Fruit fly (Drosophila melanogaster): ENCODE measurements around the gene CG3402.
A peak's percentile ranks its signal among the peaks of the same experiment; 100 is the strongest.

The CG3402 gene

dm6 chr3L:645426-646036 is 7.2 kb downstream of the CG3402 start (continued):
- no peak for TF ChIP-seq D19B (GFP tag; optimal IDR thresholded peaks at IDR 0.05)
- TF ChIP-seq pho (GFP tag; optimal IDR thresholded peaks at IDR 0.05): no peak
- no peak for TF ChIP-seq CG4424 (GFP tag; optimal IDR thresholded peaks at IDR 0.05)
- no peak for TF ChIP-seq run (tag; optimal IDR thresholded peaks at IDR 0.05)
- no peak for TF ChIP-seq CG12236 (GFP tag; optimal IDR thresholded peaks at IDR 0.05)
- TF ChIP-seq otp (GFP tag; IDR thresholded peaks at IDR 0.05): 0 out of 3 replicates have a peak, but pooled peaks have one; percentile 37
- TF ChIP-seq az2 (GFP tag; optimal IDR thresholded peaks at IDR 0.05): no peak
- no peak for TF ChIP-seq stwl (tag; optimal IDR thresholded peaks at IDR 0.05)
- TF ChIP-seq gsb-n (tag; optimal IDR thresholded peaks at IDR 0.05): peak; percentile 64
- TF ChIP-seq bigmax (GFP tag; optimal IDR thresholded peaks at IDR 0.05): no peak
- peak; percentile 45 for TF ChIP-seq CG18011 (GFP tag; optimal IDR thresholded peaks at IDR 0.05)
- no peak for TF ChIP-seq Blimp-1 (GFP tag; optimal IDR thresholded peaks at IDR 0.05)
- TF ChIP-seq CG33557 (GFP tag; optimal IDR thresholded peaks at IDR 0.05): no peak
- TF ChIP-seq CG18599 (GFP tag; optimal IDR thresholded peaks at IDR 0.05): no peak
- 0 out of 2 replicates have a peak, but pooled peaks have one; percentile 10 for TF ChIP-seq CG32532 (GFP tag; IDR thresholded peaks at IDR 0.05)
- no peak for TF ChIP-seq sens (GFP tag)
- no peak for TF ChIP-seq dimm (GFP tag; IDR thresholded peaks at IDR 0.05)
- no peak for TF ChIP-seq sisA (GFP tag; IDR thresholded peaks at IDR 0.05)
- TF ChIP-seq MTF-1 (GFP tag; optimal IDR thresholded peaks at IDR 0.05; ENCODE audit: borderline replicate concordance): no peak
- TF ChIP-seq luna (GFP tag; optimal IDR thresholded peaks at IDR 0.05): no peak
- TF ChIP-seq CG6272 (GFP tag; IDR thresholded peaks at IDR 0.05): no peak
- TF ChIP-seq CG1024 (GFP tag; IDR thresholded peaks at IDR 0.05): no peak
- no peak for TF ChIP-seq Poxn (GFP tag; IDR thresholded peaks at IDR 0.05)
- no peak for TF ChIP-seq CG1602 (GFP tag; optimal IDR thresholded peaks at IDR 0.05)
- no peak for TF ChIP-seq CG2678 (tag; optimal IDR thresholded peaks at IDR 0.05)
- TF ChIP-seq CG11696 (GFP tag; IDR thresholded peaks at IDR 0.05): no peak
- TF ChIP-seq pros (GFP tag; optimal IDR thresholded peaks at IDR 0.05): peak; percentile 73
- TF ChIP-seq scrt (GFP tag; optimal IDR thresholded peaks at IDR 0.05): peak; percentile 36
- TF ChIP-seq Abd-B (GFP tag; optimal IDR thresholded peaks at IDR 0.05): no peak
- TF ChIP-seq CG11695 (GFP tag; IDR thresholded peaks at IDR 0.05): no peak
- TF ChIP-seq MBD-R2 (GFP tag; IDR thresholded peaks at IDR 0.05): no peak
- no peak for TF ChIP-seq CG16779 (GFP tag; IDR thresholded peaks at IDR 0.05)
- no peak for TF ChIP-seq oc (tag; optimal IDR thresholded peaks at IDR 0.05)
- TF ChIP-seq Optix (GFP tag; IDR thresholded peaks at IDR 0.05): no peak
- peak; percentile 27 for TF ChIP-seq kni (GFP tag; optimal IDR thresholded peaks at IDR 0.05)
- TF ChIP-seq cas (GFP tag; IDR thresholded peaks at IDR 0.05): no peak
- TF ChIP-seq pum (GFP tag; optimal IDR thresholded peaks at IDR 0.05): no peak
- TF ChIP-seq CG10267 (tag; optimal IDR thresholded peaks at IDR 0.05): no peak
- no peak for TF ChIP-seq CG9609 (GFP tag; optimal IDR thresholded peaks at IDR 0.05)

- no peak for TF ChIP-seq h (optimal IDR thresholded peaks at IDR 0.05)
- peak; percentile 52 for TF ChIP-seq pho (GFP tag; optimal IDR thresholded peaks at IDR 0.05)
- peak; percentile 1 for TF ChIP-seq YL-1 (GFP tag; optimal IDR thresholded peaks at IDR 0.05)
- peak; percentile 88 for TF ChIP-seq CG30431 (GFP tag; optimal IDR thresholded peaks at IDR 0.05)
- TF ChIP-seq ash1 (GFP tag; optimal IDR thresholded peaks at IDR 0.05): no peak
- TF ChIP-seq Sox102F (GFP tag; optimal IDR thresholded peaks at IDR 0.05): peak; percentile 95
- peak; percentile 89 for TF ChIP-seq Blimp-1 (GFP tag; optimal IDR thresholded peaks at IDR 0.05)
- TF ChIP-seq CG9215 (GFP tag; IDR thresholded peaks at IDR 0.05): peak; percentile 60; the same call in 1 of the 2 replicates
- peak; percentile 80 for TF ChIP-seq CG43689 (GFP tag; IDR thresholded peaks at IDR 0.05)
- TF ChIP-seq Dip3 (GFP tag; optimal IDR thresholded peaks at IDR 0.05): peak; percentile 76
- peak; percentile 91 for TF ChIP-seq HLH3B (GFP tag; IDR thresholded peaks at IDR 0.05)
- TF ChIP-seq CG3065 (GFP tag; optimal IDR thresholded peaks at IDR 0.05): peak; percentile 79
- peak; percentile 83 for TF ChIP-seq CG8924 (tag; optimal IDR thresholded peaks at IDR 0.05)
- peak; percentile 68 for TF ChIP-seq CG16815 (GFP tag; optimal IDR thresholded peaks at IDR 0.05)
- TF ChIP-seq Sin3A (optimal IDR thresholded peaks at IDR 0.05): no peak
- peak; percentile 86 for TF ChIP-seq CG7839 (tag; optimal IDR thresholded peaks at IDR 0.05)
These were observed 8.5 kb downstream of the CG3402 start for dm6 chr3L:644111-644718.

All from whole organism, embryonic.